Fruit fly (Drosophila melanogaster): Measurements from ENCODE around the gene ssp2.

DNA sequence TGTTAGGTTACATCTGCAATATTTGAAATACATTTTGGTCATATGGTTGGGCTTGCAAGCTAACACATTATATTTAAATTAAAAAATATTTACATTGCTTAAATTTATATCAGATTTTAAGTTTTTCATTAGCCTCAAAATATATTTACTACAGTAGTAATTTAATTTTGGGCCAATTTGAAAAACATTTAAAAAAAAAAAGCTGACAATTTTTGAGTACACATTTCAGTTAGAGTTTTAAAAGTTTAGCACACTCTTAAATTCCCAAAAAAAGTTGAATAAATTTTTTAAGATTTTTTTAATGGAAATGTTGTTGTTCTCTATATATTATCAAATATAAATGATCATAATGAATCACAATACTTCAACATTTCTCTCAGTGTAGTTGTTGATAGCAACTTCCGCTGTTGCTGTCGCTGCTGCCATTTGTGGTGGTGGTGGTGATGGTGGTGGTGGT lies 7.8 kb upstream of the ssp2 start:
- TF ChIP-seq CTCF (optimal IDR thresholded peaks at IDR 0.05) = no peak
- no peak for TF ChIP-seq CG8478 (optimal IDR thresholded peaks at IDR 0.05)
